Fruit fly (Drosophila melanogaster): ENCODE results near the gene CG7668.

The CG7668 gene

DNA sequence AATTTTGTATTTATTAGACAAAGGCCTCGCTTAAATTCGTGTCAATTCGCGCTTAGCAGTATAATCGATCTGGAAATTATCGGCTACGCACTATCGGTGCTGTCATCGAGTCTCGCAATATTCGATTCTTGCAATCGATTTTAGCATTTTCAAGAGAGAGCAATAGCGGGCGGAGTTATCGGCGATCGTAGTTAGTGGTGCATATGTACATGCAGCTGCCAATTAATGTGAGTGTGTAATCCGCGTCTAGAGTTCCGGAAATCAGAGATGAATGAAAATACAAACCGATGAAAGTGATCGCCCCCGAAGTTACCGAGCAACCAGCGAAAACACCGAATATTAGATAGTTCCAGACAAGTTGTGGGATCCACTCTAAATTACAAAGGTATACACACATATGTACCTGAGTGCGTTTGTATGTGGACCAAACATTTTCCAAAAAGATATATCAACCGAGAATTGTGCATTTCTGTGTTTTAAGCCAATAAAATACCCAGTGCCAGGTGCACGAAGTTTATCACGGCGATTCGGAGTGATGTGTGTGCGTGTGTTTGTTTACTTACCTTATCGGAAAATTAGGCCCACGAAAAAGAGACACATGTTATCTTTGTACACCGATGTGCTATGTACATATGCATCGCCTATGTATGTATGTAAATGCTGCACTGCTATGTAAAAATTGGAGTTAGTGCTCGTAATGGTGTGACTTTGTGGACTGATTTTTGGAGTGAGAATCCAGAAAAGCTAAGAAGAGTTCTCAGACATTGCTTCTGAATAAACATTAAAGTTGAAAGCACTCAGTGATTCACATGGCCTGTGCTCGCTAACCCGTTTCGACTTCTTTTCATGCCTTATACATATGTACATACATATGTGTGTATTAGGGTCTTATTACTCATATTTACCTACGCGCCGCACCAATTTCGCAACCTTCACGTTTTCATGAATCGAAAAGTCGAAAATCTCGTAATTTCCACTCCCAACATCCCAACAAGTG is 4.0 kb downstream of the CG7668 start (continued):
- TF ChIP-seq sens (GFP tag) (peak; percentile 79), CG1602 (GFP tag; optimal IDR thresholded peaks at IDR 0.05) (no peak), mirr (GFP tag; optimal IDR thresholded peaks at IDR 0.05) (peak; percentile 44), vnd (GFP tag; IDR thresholded peaks at IDR 0.05; ENCODE audit: partially characterized antibody) (peak; percentile 96), CG15479 (GFP tag; optimal IDR thresholded peaks at IDR 0.05) (peak; percentile 84), CG7963 (GFP tag; IDR thresholded peaks at IDR 0.05; ENCODE audit: partially characterized antibody) (peak; percentile 100), CG2202 (tag; optimal IDR thresholded peaks at IDR 0.05) (no peak), tx (GFP tag; optimal IDR thresholded peaks at IDR 0.05) (no peak), CG7745 (tag; optimal IDR thresholded peaks at IDR 0.05) (no peak), CG11560 (tag; IDR thresholded peaks at IDR 0.05) (peak; percentile 98), pros (GFP tag; optimal IDR thresholded peaks at IDR 0.05) (no peak), trh (GFP tag; optimal IDR thresholded peaks at IDR 0.05) (no peak), chinmo (GFP tag; IDR thresholded peaks at IDR 0.05; ENCODE audit: partially characterized antibody) (peak; percentile 99), HmgD (GFP tag; optimal IDR thresholded peaks at IDR 0.05) (no peak), Hsf (GFP tag; optimal IDR thresholded peaks at IDR 0.05) (no peak), CG12659 (GFP tag; optimal IDR thresholded peaks at IDR 0.05) (peak; percentile 41), nerfin-2 (GFP tag; IDR thresholded peaks at IDR 0.05; ENCODE audit: partially characterized antibody) (peak; percentile 100), CG17186 (GFP tag; optimal IDR thresholded peaks at IDR 0.05) (peak; percentile 73), CG6791 (GFP tag; IDR thresholded peaks at IDR 0.05; ENCODE audit: partially characterized antibody) (peak; percentile 99), Neu2 (GFP tag; optimal IDR thresholded peaks at IDR 0.05; ENCODE audit: borderline replicate concordance) (peak; percentile 33), ems (GFP tag; optimal IDR thresholded peaks at IDR 0.05) (peak; percentile 3), CG17802 (tag; optimal IDR thresholded peaks at IDR 0.05) (no peak), hbn (GFP tag; IDR thresholded peaks at IDR 0.05; ENCODE audit: partially characterized antibody) (peak; percentile 82), D19B (GFP tag; optimal IDR thresholded peaks at IDR 0.05) (no peak), trem (tag; optimal IDR thresholded peaks at IDR 0.05) (peak; percentile 59), Mad (GFP tag; optimal IDR thresholded peaks at IDR 0.05) (no peak), CG15514 (GFP tag; optimal IDR thresholded peaks at IDR 0.05) (peak; percentile 29), CG17328 (GFP tag; IDR thresholded peaks at IDR 0.05) (no peak), Vsx1 (GFP tag; optimal IDR thresholded peaks at IDR 0.05) (peak; percentile 47), z (GFP tag; IDR thresholded peaks at IDR 0.05) (peak; percentile 53; the same call in 1 of the 3 replicates), Dp (GFP tag; optimal IDR thresholded peaks at IDR 0.05) (peak; percentile 89), ato (GFP tag; IDR thresholded peaks at IDR 0.05; ENCODE audit: partially characterized antibody) (peak; percentile 100), dysf (GFP tag; IDR thresholded peaks at IDR 0.05) (no peak), CG6175 (GFP tag; IDR thresholded peaks at IDR 0.05) (no peak), Sry-δ (GFP tag; optimal IDR thresholded peaks at IDR 0.05) (peak; percentile 75), gfzf (GFP tag; optimal IDR thresholded peaks at IDR 0.05) (peak; percentile 17), mld (GFP tag; IDR thresholded peaks at IDR 0.05; ENCODE audit: partially characterized antibody) (peak; percentile 99), abd-A (tag; optimal IDR thresholded peaks at IDR 0.05) (no peak), CG16813 (GFP tag; IDR thresholded peaks at IDR 0.05; ENCODE audit: partially characterized antibody) (peak; percentile 93), HLH4C (GFP tag; IDR thresholded peaks at IDR 0.05; ENCODE audit: partially characterized antibody) (peak; percentile 100), ci (GFP tag; IDR thresholded peaks at IDR 0.05) (peak; percentile 51; the same call in 1 of the 3 replicates), CG33557 (GFP tag; optimal IDR thresholded peaks at IDR 0.05) (peak; percentile 37), CG34224 (GFP tag; IDR thresholded peaks at IDR 0.05; ENCODE audit: partially characterized antibody) (peak; percentile 96), org-1 (GFP tag; optimal IDR thresholded peaks at IDR 0.05) (no peak), vvl (GFP tag; IDR thresholded peaks at IDR 0.05) (no peak), CG8290 (GFP tag; optimal IDR thresholded peaks at IDR 0.05) (no peak), CG8290 (tag; optimal IDR thresholded peaks at IDR 0.05) (peak; percentile 48 to 71)
